Worm (Caenorhabditis elegans) whole organism, L2 larva: Measurements from ENCODE around the gene W05B10.6.

Experiments
- C34F6.9 ChIP-seq: fragments of 150-350 bp; optimal IDR thresholded peaks from 2 replicates; lab custom pipeline; 2014; ENCODE audit warnings: missing biosample characterization, missing genetic modification characterization
- ama-1 ChIP-seq: fragments of 150-350 bp; optimal IDR thresholded peaks from 2 replicates; lab custom pipeline; 2018; ENCODE audit warnings: inconsistent platforms
- ceh-16 ChIP-seq: fragments of 150-350 bp; optimal IDR thresholded peaks from 2 replicates; lab custom pipeline; 2014; ENCODE audit warnings: missing biosample characterization, missing genetic modification characterization
- egl-27 ChIP-seq: sonication (generic microtip); optimal IDR thresholded peaks from 3 replicates; lab custom pipeline; 2017; ENCODE audit warnings: missing biosample characterization, missing genetic modification reagents, missing genetic modification characterization
- unc-62 ChIP-seq: fragments of 150-350 bp; optimal IDR thresholded peaks from 2 replicates; lab custom pipeline; 2014; ENCODE audit warnings: missing biosample characterization, missing genetic modification reagents, missing genetic modification characterization

DNA sequence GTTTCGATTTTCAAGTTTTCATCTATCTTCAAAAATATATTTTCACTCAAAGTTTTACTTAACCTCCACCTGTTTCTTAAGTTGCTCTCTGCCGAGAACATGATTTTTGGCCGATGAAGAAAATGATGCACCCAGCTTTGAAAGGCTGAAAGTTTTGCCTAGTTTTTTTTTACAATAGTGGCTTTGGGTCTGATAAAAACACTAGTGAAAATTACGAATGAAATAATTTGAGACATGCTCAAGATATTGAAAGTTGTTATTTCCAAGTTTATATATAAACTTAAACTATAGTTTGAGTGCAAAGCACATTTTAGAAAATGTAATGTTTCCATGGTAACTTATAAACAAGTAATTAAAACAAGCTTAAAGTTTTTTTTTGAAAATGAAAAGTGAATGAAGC lies 8.8 kb downstream of the W05B10.6 start, which contains the start of gene gpa-9:
- TF ChIP-seq ama-1 (lab: Kevin White, UChicago) (no peak), unc-62 (GFP tag; lab: Kevin White, UChicago) (no peak), egl-27 (tag; lab: Kevin White, UChicago) (no peak), ceh-16 (no peak), C34F6.9 (no peak)
